Worm (Caenorhabditis elegans): ENCODE results near the gene cct-2.

cct-2 gene

ce11 chrII:8964049-8964448 is 36.5 kb downstream of the cct-2 start, which contains the start of gene sftd-3:
Gene sftd-3, minus strand, starts transcription at chrII:8964149.
- TF ChIP-seq aly-2 (tag; optimal IDR thresholded peaks at IDR 0.05) (no peak), mes-2 (tag; optimal IDR thresholded peaks at IDR 0.05; ENCODE audit: poor library complexity, severe bottlenecking) (no peak), ztf-11 (tag; optimal IDR thresholded peaks at IDR 0.05) (no peak)

- no peak for TF ChIP-seq F10B5.3 (tag; optimal IDR thresholded peaks at IDR 0.05)
- TF ChIP-seq dmd-9 (GFP tag; IDR thresholded peaks at IDR 0.05) = no peak
- TF ChIP-seq duxl-1 (tag; optimal IDR thresholded peaks at IDR 0.05; ENCODE audit: poor library complexity) = no peak
- no peak for TF ChIP-seq vab-7 (GFP tag; IDR thresholded peaks at IDR 0.05)
- TF ChIP-seq ZK546.5 (tag; optimal IDR thresholded peaks at IDR 0.05) = no peak
- no peak for TF ChIP-seq ztf-11 (tag; optimal IDR thresholded peaks at IDR 0.05)
- no peak for TF ChIP-seq saeg-2 (GFP tag; IDR thresholded peaks at IDR 0.05)
- no peak for TF ChIP-seq aha-1 (tag)
- TF ChIP-seq T20F7.1 (GFP tag; optimal IDR thresholded peaks at IDR 0.05) = no peak
- no peak for TF ChIP-seq F49E8.2 (tag; optimal IDR thresholded peaks at IDR 0.05; ENCODE audit: borderline replicate concordance)
- TF ChIP-seq ceh-62 (tag; optimal IDR thresholded peaks at IDR 0.05) = no peak
- no peak for TF ChIP-seq daf-12 (tag; optimal IDR thresholded peaks at IDR 0.05)
- no peak for TF ChIP-seq nhr-76 (tag; optimal IDR thresholded peaks at IDR 0.05)
- TF ChIP-seq mdt-29 (GFP tag; IDR thresholded peaks at IDR 0.05) = no peak
- no peak for TF ChIP-seq F37D6.2 (tag; optimal IDR thresholded peaks at IDR 0.05)
- no peak for TF ChIP-seq tra-1 (GFP tag; IDR thresholded peaks at IDR 0.05)
- peak in 1 of 2 experiments; percentile 87 for TF ChIP-seq unc-62 (GFP tag; optimal IDR thresholded peaks at IDR 0.05 in 1 of 2)
- no peak for TF ChIP-seq unc-62 (tag; optimal IDR thresholded peaks at IDR 0.05)
- peak; percentile 37 for TF ChIP-seq nhr-77 (tag; optimal IDR thresholded peaks at IDR 0.05)
- no peak for TF ChIP-seq egl-43 (GFP tag; IDR thresholded peaks at IDR 0.05)
- TF ChIP-seq nhr-42 (GFP tag; IDR thresholded peaks at IDR 0.05) = no peak
- TF ChIP-seq aly-2 (tag; optimal IDR thresholded peaks at IDR 0.05) = no peak
- no peak for TF ChIP-seq zag-1 (tag; optimal IDR thresholded peaks at IDR 0.05)
- TF ChIP-seq F26F4.8 (GFP tag; conservative IDR thresholded peaks at IDR 0.05) = no peak
- peak; percentile 44 for TF ChIP-seq nhr-6 (tag; optimal IDR thresholded peaks at IDR 0.05)
- TF ChIP-seq daf-16 (GFP tag; optimal IDR thresholded peaks at IDR 0.05) = no peak
- TF ChIP-seq daf-16 (tag; optimal IDR thresholded peaks at IDR 0.05) = no peak
- TF ChIP-seq dpl-1 (GFP tag; optimal IDR thresholded peaks at IDR 0.05) = peak; percentile 27
- no peak for TF ChIP-seq php-3 (GFP tag; IDR thresholded peaks at IDR 0.05)
- TF ChIP-seq madf-9 (GFP tag; conservative IDR thresholded peaks at IDR 0.05) = no peak
- TF ChIP-seq ceh-28 (tag; optimal IDR thresholded peaks at IDR 0.05) = no peak
- no peak for TF ChIP-seq rbr-2 (tag; optimal IDR thresholded peaks at IDR 0.05)
- no peak for TF ChIP-seq madf-5 (GFP tag; IDR thresholded peaks at IDR 0.05)
- no peak for TF ChIP-seq daf-8 (GFP tag; IDR thresholded peaks at IDR 0.05)
- TF ChIP-seq R02D3.7 (tag; optimal IDR thresholded peaks at IDR 0.05) = peak; percentile 78
- TF ChIP-seq ceh-82 (tag; optimal IDR thresholded peaks at IDR 0.05) = no peak
- no peak for TF ChIP-seq Y48G9A.11 (GFP tag; IDR thresholded peaks at IDR 0.05)
- no peak for TF ChIP-seq spr-3 (GFP tag; optimal IDR thresholded peaks at IDR 0.05)
- no peak for TF ChIP-seq zip-11 (GFP tag; IDR thresholded peaks at IDR 0.05)
- peak; percentile 53 for TF ChIP-seq mep-1 (tag; optimal IDR thresholded peaks at IDR 0.05)
- TF ChIP-seq snpc-1.2 (GFP tag; IDR thresholded peaks at IDR 0.05) = no peak
- no peak for TF ChIP-seq spr-1 (tag; optimal IDR thresholded peaks at IDR 0.05)
- peak; percentile 32 for TF ChIP-seq hlh-11 (tag; optimal IDR thresholded peaks at IDR 0.05)
- no peak for TF ChIP-seq ama-1 (optimal IDR thresholded peaks at IDR 0.05)
- no peak for TF ChIP-seq zfp-3 (GFP tag; conservative IDR thresholded peaks at IDR 0.05)
- TF ChIP-seq dve-1 (tag; optimal IDR thresholded peaks at IDR 0.05; ENCODE audit: insufficient read depth) = peak; percentile 22
- TF ChIP-seq cey-2 (tag; optimal IDR thresholded peaks at IDR 0.05; ENCODE audit: borderline replicate concordance, insufficient read depth) = no peak
- no peak for TF ChIP-seq nhr-111 (GFP tag; optimal IDR thresholded peaks at IDR 0.05)
- TF ChIP-seq lir-3 (tag; optimal IDR thresholded peaks at IDR 0.05) = no peak
- no peak for TF ChIP-seq unc-130 (GFP tag; optimal IDR thresholded peaks at IDR 0.05)
These were observed 37.3 kb downstream of the cct-2 start, which contains the start of the genes ndub-3 and C18E9.2 for ce11 chrII:8964835-8965234. Gene ndub-3, minus strand, starts transcription at chrII:8964890. Gene C18E9.2, plus strand, starts transcription at chrII:8965006.
